Worm (Caenorhabditis elegans) whole organism, young adult: Measurements from ENCODE around the gene T13H5.1.

ENCODE experiments used
- C17E4.6 ChIP-seq: fragments of 200-800 bp; sonication (Bioruptor generic); IDR thresholded peaks from 2 replicates; pipeline ENCODE4 v1.3.6; 2022; ENCODE audit warnings: missing genetic modification reagents, missing genetic modification characterization, missing compliant biosample characterization
- D2030.7 ChIP-seq: fragments of 200-800 bp; sonication (Bioruptor generic); IDR thresholded peaks from 2 replicates; pipeline ENCODE4 v1.3.6; 2022; ENCODE audit warnings: missing genetic modification reagents, missing genetic modification characterization, missing compliant biosample characterization
- F37B4.10 ChIP-seq: fragments of 200-800 bp; sonication (Bioruptor generic); IDR thresholded peaks from 2 replicates; pipeline ENCODE4 v1.3.6; 2022; ENCODE audit warnings: missing genetic modification characterization, missing compliant biosample characterization
- F39B2.1 ChIP-seq: fragments of 200-800 bp; sonication (Bioruptor generic); IDR thresholded peaks from 2 replicates; pipeline ENCODE4 v1.3.6; 2022; ENCODE audit warnings: missing genetic modification reagents, missing genetic modification characterization, missing compliant biosample characterization
- F57A8.1 ChIP-seq: fragments of 200-800 bp; sonication (Bioruptor generic); optimal IDR thresholded peaks from 2 replicates; lab custom pipeline; 2018; ENCODE audit warnings: mild to moderate bottlenecking, missing genetic modification characterization, moderate library complexity, missing compliant biosample characterization
- Y56A3A.18 ChIP-seq: fragments of 200-800 bp; sonication (Bioruptor generic); IDR thresholded peaks from 2 replicates; pipeline ENCODE4 v1.3.6; 2022; ENCODE audit warnings: missing genetic modification reagents, missing genetic modification characterization, missing compliant biosample characterization
- Y67H2A.10 ChIP-seq: fragments of 200-800 bp; sonication (Bioruptor generic); conservative IDR thresholded peaks from 2 replicates; pipeline ENCODE4 v1.3.6; 2022; ENCODE audit warnings: missing genetic modification reagents, missing genetic modification characterization, missing compliant biosample characterization
- ama-1 ChIP-seq, 3 experiments: fragments of 150-350 bp in 1 of 3; sonication (generic microtip) in 2 of 3; optimal IDR thresholded peaks; 2 replicates each; lab custom pipeline; 2014 to 2018; ENCODE audit warnings: missing biosample characterization in 2 of 3, missing genetic modification characterization in 2 of 3, missing genetic modification reagents in 2 of 3
- atf-7 ChIP-seq: sonication (generic microtip); optimal IDR thresholded peaks from 2 replicates; lab custom pipeline; 2017; ENCODE audit warnings: mild to moderate bottlenecking, missing genetic modification characterization, missing compliant biosample characterization
- attf-5 ChIP-seq: fragments of 200-800 bp; sonication (Bioruptor generic); optimal IDR thresholded peaks from 2 replicates; lab custom pipeline; 2018; ENCODE audit warnings: mild to moderate bottlenecking, missing genetic modification characterization, missing compliant biosample characterization
- bed-2 ChIP-seq: fragments of 200-800 bp; sonication (Bioruptor generic); IDR thresholded peaks from 2 replicates; pipeline ENCODE4 v1.3.6; 2022; ENCODE audit warnings: missing genetic modification reagents, missing genetic modification characterization, missing compliant biosample characterization
- cebp-1 ChIP-seq, 2 experiments: fragments of 200-800 bp in 1 of 2; sonication (Bioruptor generic) in 1 of 2; sonication (generic microtip) in 1 of 2; IDR thresholded peaks in 1 of 2; optimal IDR thresholded peaks in 1 of 2; 2 replicates each; pipeline versions ENCODE4 v1.3.6 to Lab custom; 2017 to 2022; ENCODE audit warnings: missing compliant biosample characterization in 2 of 2, missing genetic modification characterization in 2 of 2, mild to moderate bottlenecking in 1 of 2, missing genetic modification reagents in 1 of 2, moderate library complexity in 1 of 2
- ceh-100 ChIP-seq: fragments of 200-800 bp; sonication (Bioruptor generic); IDR thresholded peaks from 2 replicates; pipeline ENCODE4 v1.3.6; 2022; ENCODE audit warnings: missing genetic modification reagents, missing genetic modification characterization, missing compliant biosample characterization
- ceh-27 ChIP-seq: fragments of 200-800 bp; sonication (Bioruptor generic); optimal IDR thresholded peaks from 2 replicates; lab custom pipeline; 2018; ENCODE audit warnings: mild to moderate bottlenecking, missing genetic modification characterization, moderate library complexity, missing compliant biosample characterization
- efl-1 ChIP-seq: fragments of 150-350 bp; optimal IDR thresholded peaks from 2 replicates; lab custom pipeline; 2014; ENCODE audit warnings: missing biosample characterization, missing genetic modification reagents, missing genetic modification characterization
- fkh-3 ChIP-seq: sonication (generic microtip); optimal IDR thresholded peaks from 2 replicates; lab custom pipeline; 2016; ENCODE audit warnings: mild to moderate bottlenecking, missing genetic modification characterization, missing compliant biosample characterization
- gei-17 ChIP-seq: fragments of 200-800 bp; sonication (Bioruptor generic); optimal IDR thresholded peaks from 2 replicates; lab custom pipeline; 2018; ENCODE audit warnings: mild to moderate bottlenecking, missing genetic modification characterization, missing compliant biosample characterization
- hlh-12 ChIP-seq: sonication (generic microtip); optimal IDR thresholded peaks from 2 replicates; lab custom pipeline; 2016; ENCODE audit warnings: missing genetic modification characterization, missing compliant biosample characterization
- hmg-20 ChIP-seq: fragments of 200-800 bp; sonication (Bioruptor generic); IDR thresholded peaks from 2 replicates; pipeline ENCODE4 v1.3.6; 2022; ENCODE audit warnings: missing genetic modification reagents, missing genetic modification characterization, missing compliant biosample characterization
- lin-35 ChIP-seq, 3 experiments: fragments of 150-350 bp in 2 of 3; sonication (generic microtip) in 1 of 3; optimal IDR thresholded peaks; 2 replicates each; lab custom pipeline; 2014 to 2018; ENCODE audit warnings: missing biosample characterization in 3 of 3, missing genetic modification characterization in 3 of 3, missing genetic modification reagents in 3 of 3
- madf-3 ChIP-seq: fragments of 200-800 bp; sonication (Bioruptor generic); IDR thresholded peaks from 2 replicates; pipeline ENCODE4 v1.3.6; 2022; ENCODE audit warnings: missing genetic modification reagents, missing genetic modification characterization, missing compliant biosample characterization
- madf-8 ChIP-seq: fragments of 200-800 bp; sonication (Bioruptor generic); conservative IDR thresholded peaks from 2 replicates; pipeline ENCODE4 v1.3.6; 2022; ENCODE audit warnings: missing genetic modification reagents, missing genetic modification characterization, missing compliant biosample characterization
- mcd-1 ChIP-seq: fragments of 200-800 bp; sonication (Bioruptor generic); IDR thresholded peaks from 2 replicates; pipeline ENCODE4 v1.3.6; 2022; ENCODE audit warnings: missing genetic modification reagents, missing genetic modification characterization, missing compliant biosample characterization
- mel-28 ChIP-seq: sonication (generic microtip); optimal IDR thresholded peaks from 2 replicates; lab custom pipeline; 2016; ENCODE audit warnings: borderline replicate concordance, mild to moderate bottlenecking, missing genetic modification characterization, missing compliant biosample characterization
- mes-4 ChIP-seq: sonication (generic microtip); optimal IDR thresholded peaks from 2 replicates; lab custom pipeline; 2016; ENCODE audit warnings: missing genotype, missing genetic modification characterization, missing compliant biosample characterization
- nfya-1 ChIP-seq: sonication (generic microtip); optimal IDR thresholded peaks from 2 replicates; lab custom pipeline; 2017; ENCODE audit warnings: antibody characterized with exemption, missing compliant biosample characterization, missing genetic modification characterization, borderline replicate concordance; ENCODE audit not compliant: insufficient read depth
- nfya-2 ChIP-seq: fragments of 200-800 bp; sonication (Bioruptor generic); IDR thresholded peaks from 2 replicates; pipeline ENCODE4 v1.3.6; 2022; ENCODE audit warnings: missing genetic modification reagents, missing genetic modification characterization, missing compliant biosample characterization
- nhr-90 ChIP-seq: sonication (generic microtip); optimal IDR thresholded peaks from 2 replicates; lab custom pipeline; 2016; ENCODE audit warnings: missing genotype, mild to moderate bottlenecking, missing genetic modification characterization, missing compliant biosample characterization
- rec-8 ChIP-seq, 2 experiments: sonication (generic microtip); optimal IDR thresholded peaks; 2 replicates each; lab custom pipeline; 2016; ENCODE audit warnings: mild to moderate bottlenecking in 2 of 2, missing genetic modification characterization in 2 of 2, missing genetic modification reagents in 2 of 2, missing genotype in 2 of 2, missing biosample characterization in 1 of 2, missing compliant biosample characterization in 1 of 2, moderate library complexity in 1 of 2
- sea-2 ChIP-seq: fragments of 200-800 bp; sonication (Bioruptor generic); IDR thresholded peaks from 2 replicates; pipeline ENCODE4 v1.3.6; 2022; ENCODE audit warnings: missing genetic modification characterization, missing compliant biosample characterization
- snpc-1.3 ChIP-seq: sonication (generic microtip); optimal IDR thresholded peaks from 2 replicates; lab custom pipeline; 2017; ENCODE audit warnings: missing genetic modification characterization, mild to moderate bottlenecking, missing compliant biosample characterization, antibody characterized with exemption, moderate library complexity, missing genotype, missing genetic modification reagents; ENCODE audit not compliant: insufficient read depth
- xnd-1 ChIP-seq: sonication (generic microtip); optimal IDR thresholded peaks from 2 replicates; lab custom pipeline; 2016; ENCODE audit warnings: missing genotype, missing genetic modification reagents, missing genetic modification characterization, missing compliant biosample characterization
- zfh-2 ChIP-seq: fragments of 200-800 bp; sonication (Bioruptor generic); conservative IDR thresholded peaks from 2 replicates; pipeline ENCODE4 v1.3.6; 2022; ENCODE audit warnings: missing genetic modification reagents, missing genetic modification characterization, missing compliant biosample characterization
- ztf-18 ChIP-seq: sonication (generic microtip); optimal IDR thresholded peaks from 2 replicates; lab custom pipeline; 2016; ENCODE audit warnings: missing genotype, mild to moderate bottlenecking, missing genetic modification characterization, missing compliant biosample characterization
- ztf-28 ChIP-seq: fragments of 200-800 bp; sonication (Bioruptor generic); IDR thresholded peaks from 2 replicates; pipeline ENCODE4 v1.3.6; 2022; ENCODE audit warnings: missing genetic modification reagents, missing genetic modification characterization, missing compliant biosample characterization
- ztf-3 ChIP-seq: fragments of 200-800 bp; sonication (Bioruptor generic); optimal IDR thresholded peaks from 2 replicates; lab custom pipeline; 2018; ENCODE audit warnings: mild to moderate bottlenecking, missing genetic modification characterization, missing compliant biosample characterization

The T13H5.1 gene

ce11 chrII:8449660-8450118 is 59.2 kb downstream of the T13H5.1 start, which contains the start of gene F22B5.4:
TSS of gene F22B5.4 (plus strand) at chrII:8449710.
- TF ChIP-seq F39B2.1: no peak
- no peak for TF ChIP-seq ztf-18
- TF ChIP-seq cebp-1 (GFP tag; IDR thresholded peaks at IDR 0.05; lab: Robert Waterston, UW): no peak
- no peak for TF ChIP-seq cebp-1 (tag; optimal IDR thresholded peaks at IDR 0.05; lab: Kevin White, UChicago)
- TF ChIP-seq rec-8 (tag; optimal IDR thresholded peaks at IDR 0.05; lab: Kevin White, UChicago): no peak
- no peak for TF ChIP-seq D2030.7 (GFP tag; lab: Robert Waterston, UW)
- TF ChIP-seq C17E4.6 (GFP tag; lab: Robert Waterston, UW): no peak
- no peak for TF ChIP-seq madf-3 (GFP tag; lab: Robert Waterston, UW)
- TF ChIP-seq ama-1 (optimal IDR thresholded peaks at IDR 0.05; lab: Kevin White, UChicago): no peak
- TF ChIP-seq ama-1 (GFP tag; optimal IDR thresholded peaks at IDR 0.05; lab: Kevin White, UChicago): no peak
- no peak for TF ChIP-seq nhr-90
- no peak for TF ChIP-seq F37B4.10 (GFP tag; lab: Robert Waterston, UW)
- TF ChIP-seq hlh-12 (tag; lab: Kevin White, UChicago): no peak
- TF ChIP-seq sea-2 (GFP tag; lab: Robert Waterston, UW): no peak
- no peak for TF ChIP-seq efl-1
- no peak for TF ChIP-seq mel-28 (tag; lab: Kevin White, UChicago)
- no peak for TF ChIP-seq madf-8 (GFP tag; lab: Robert Waterston, UW)
- no peak for TF ChIP-seq atf-7 (tag; lab: Kevin White, UChicago)
- TF ChIP-seq ztf-3: no peak
- TF ChIP-seq snpc-1.3 (tag; lab: Kevin White, UChicago): no peak
- no peak for TF ChIP-seq gei-17

- TF ChIP-seq mes-4 (no peak), nfya-2 (no peak), ceh-100 (no peak), ztf-28 (GFP tag; lab: Robert Waterston, UW) (no peak), lin-35 (GFP tag; optimal IDR thresholded peaks at IDR 0.05; lab: Kevin White, UChicago) (no peak), F57A8.1 (GFP tag; lab: Kevin White, UChicago) (no peak), zfh-2 (GFP tag; lab: Robert Waterston, UW) (no peak), bed-2 (GFP tag; lab: Robert Waterston, UW) (no peak), attf-5 (GFP tag; lab: Kevin White, UChicago) (no peak), D2030.7 (GFP tag; lab: Robert Waterston, UW) (no peak), hmg-20 (GFP tag; lab: Robert Waterston, UW) (no peak), fkh-3 (no peak), cebp-1 (GFP tag; IDR thresholded peaks at IDR 0.05; lab: Robert Waterston, UW) (no peak), cebp-1 (tag; optimal IDR thresholded peaks at IDR 0.05; lab: Kevin White, UChicago) (no peak), Y67H2A.10 (GFP tag; lab: Robert Waterston, UW) (no peak), xnd-1 (tag; lab: Kevin White, UChicago) (no peak), ceh-27 (GFP tag; lab: Kevin White, UChicago) (no peak), F39B2.1 (no peak), mcd-1 (no peak)
Observed at ce11 chrII:8446731-8447130, 62.1 kb downstream of the T13H5.1 start, which contains the start of gene cut-3. TSS of gene cut-3 (minus strand) at chrII:8446831.

ce11 chrII:8444007-8444406 is 64.8 kb downstream of the T13H5.1 start, which contains the start of gene evl-20:
TSS of gene evl-20 (plus strand) at chrII:8444307.
- TF ChIP-seq nfya-1 (no peak), Y56A3A.18 (GFP tag; lab: Robert Waterston, UW) (0 out of 2 replicates have a peak, but pooled peaks have one; percentile 41)
